Worm (Caenorhabditis elegans) whole organism, L2 larva: ENCODE results near the gene npax-1.

Experiments used
- C34F6.9 ChIP-seq: fragments of 150-350 bp; optimal IDR thresholded peaks from 2 replicates; lab custom pipeline; 2014; ENCODE audit warnings: missing biosample characterization, missing genetic modification characterization
- F13H6.1 ChIP-seq: sonication (generic microtip); optimal IDR thresholded peaks from 2 replicates; lab custom pipeline; 2016; ENCODE audit warnings: missing genetic modification characterization, missing compliant biosample characterization
- Y55F3AM.14 ChIP-seq: fragments of 200-800 bp; sonication (Bioruptor generic); optimal IDR thresholded peaks from 2 replicates; lab custom pipeline; 2018; ENCODE audit warnings: mild to moderate bottlenecking, missing genetic modification characterization, missing compliant biosample characterization
- alr-1 ChIP-seq: fragments of 150-350 bp; optimal IDR thresholded peaks from 2 replicates; lab custom pipeline; 2014; ENCODE audit warnings: missing biosample characterization, missing genetic modification characterization
- ceh-16 ChIP-seq: fragments of 150-350 bp; optimal IDR thresholded peaks from 2 replicates; lab custom pipeline; 2014; ENCODE audit warnings: missing biosample characterization, missing genetic modification characterization
- ceh-82 ChIP-seq: fragments of 150-350 bp; optimal IDR thresholded peaks from 2 replicates; lab custom pipeline; 2014; ENCODE audit warnings: missing biosample characterization, missing genetic modification characterization
- crh-2 ChIP-seq: sonication (generic microtip); optimal IDR thresholded peaks from 2 replicates; lab custom pipeline; 2017; ENCODE audit warnings: missing biosample characterization, missing genetic modification characterization
- egl-27 ChIP-seq: sonication (generic microtip); optimal IDR thresholded peaks from 3 replicates; lab custom pipeline; 2017; ENCODE audit warnings: missing biosample characterization, missing genetic modification reagents, missing genetic modification characterization
- elt-1 ChIP-seq: fragments of 150-350 bp; optimal IDR thresholded peaks from 2 replicates; lab custom pipeline; 2014; ENCODE audit warnings: missing biosample characterization, missing genetic modification characterization
- elt-3 ChIP-seq: sonication (generic microtip); optimal IDR thresholded peaks from 2 replicates; lab custom pipeline; 2017; ENCODE audit warnings: missing biosample characterization, missing genetic modification characterization
- fos-1 ChIP-seq: fragments of 150-350 bp; optimal IDR thresholded peaks from 2 replicates; lab custom pipeline; 2014; ENCODE audit warnings: missing biosample characterization, missing genetic modification characterization
- gmeb-1 ChIP-seq: fragments of 150-350 bp; optimal IDR thresholded peaks from 2 replicates; lab custom pipeline; 2014; ENCODE audit warnings: missing biosample characterization, missing genetic modification characterization
- lin-13 ChIP-seq: fragments of 150-350 bp; optimal IDR thresholded peaks from 2 replicates; lab custom pipeline; 2014; ENCODE audit warnings: missing biosample characterization, missing genetic modification reagents, missing genetic modification characterization
- lsy-2 ChIP-seq, 2 experiments: fragments of 150-350 bp in 1 of 2; sonication (generic microtip) in 1 of 2; optimal IDR thresholded peaks; 2 replicates each; lab custom pipeline; 2014 to 2017; ENCODE audit warnings: missing biosample characterization in 2 of 2, missing genetic modification characterization in 2 of 2
- mab-5 ChIP-seq: fragments of 150-350 bp; optimal IDR thresholded peaks from 2 replicates; lab custom pipeline; 2014; ENCODE audit warnings: missing biosample characterization, missing genetic modification characterization
- mbf-1 ChIP-seq: sonication (generic microtip); optimal IDR thresholded peaks from 2 replicates; lab custom pipeline; 2017; ENCODE audit warnings: missing biosample characterization, missing genetic modification characterization
- mdl-1 ChIP-seq, 2 experiments: fragments of 150-350 bp in 1 of 2; sonication (generic microtip) in 1 of 2; optimal IDR thresholded peaks; 2 replicates each; lab custom pipeline; 2017; ENCODE audit warnings: missing biosample characterization in 2 of 2, missing genetic modification characterization in 2 of 2
- nhr-10 ChIP-seq: sonication (generic microtip); optimal IDR thresholded peaks from 2 replicates; lab custom pipeline; 2017; ENCODE audit warnings: missing biosample characterization, missing genetic modification characterization
- nhr-12 ChIP-seq: fragments of 150-350 bp; optimal IDR thresholded peaks from 2 replicates; lab custom pipeline; 2014; ENCODE audit warnings: missing biosample characterization, missing genetic modification characterization
- nhr-129 ChIP-seq: fragments of 150-350 bp; optimal IDR thresholded peaks from 2 replicates; lab custom pipeline; 2014; ENCODE audit warnings: missing biosample characterization, missing genetic modification characterization
- nhr-25 ChIP-seq: fragments of 150-350 bp; sonication (generic microtip); optimal IDR thresholded peaks from 3 replicates; lab custom pipeline; 2014; ENCODE audit warnings: missing biosample characterization, missing genetic modification characterization
- nhr-6 ChIP-seq: fragments of 150-350 bp; optimal IDR thresholded peaks from 2 replicates; lab custom pipeline; 2014; ENCODE audit warnings: missing biosample characterization, missing genetic modification characterization
- nhr-77 ChIP-seq: fragments of 150-350 bp; optimal IDR thresholded peaks from 2 replicates; lab custom pipeline; 2014; ENCODE audit warnings: missing biosample characterization, missing genetic modification characterization
- peb-1 ChIP-seq: fragments of 150-350 bp; optimal IDR thresholded peaks from 2 replicates; lab custom pipeline; 2014; ENCODE audit warnings: missing biosample characterization, missing genetic modification characterization
- sem-4 ChIP-seq: fragments of 150-350 bp; optimal IDR thresholded peaks from 2 replicates; lab custom pipeline; 2014; ENCODE audit warnings: missing biosample characterization, missing genetic modification reagents, missing genetic modification characterization
- skn-1 ChIP-seq: sonication (generic microtip); optimal IDR thresholded peaks from 2 replicates; lab custom pipeline; 2017; ENCODE audit warnings: missing biosample characterization, missing genetic modification characterization
- sma-9 ChIP-seq, 2 experiments: fragments of 150-350 bp in 1 of 2; sonication (generic microtip) in 1 of 2; optimal IDR thresholded peaks; 2 replicates each; lab custom pipeline; 2014 to 2016; ENCODE audit warnings: missing genetic modification characterization in 2 of 2, mild to moderate bottlenecking in 1 of 2, missing biosample characterization in 1 of 2, missing compliant biosample characterization in 1 of 2, missing genetic modification reagents in 1 of 2, moderate library complexity in 1 of 2
- snpc-4 ChIP-seq: fragments of 150-350 bp; optimal IDR thresholded peaks from 2 replicates; lab custom pipeline; 2014; ENCODE audit warnings: missing biosample characterization, missing genetic modification characterization
- unc-39 ChIP-seq: fragments of 150-350 bp; optimal IDR thresholded peaks from 2 replicates; lab custom pipeline; 2014; ENCODE audit warnings: missing biosample characterization, missing genetic modification characterization
- unc-55 ChIP-seq: fragments of 150-350 bp; sonication (generic microtip); optimal IDR thresholded peaks from 3 replicates; lab custom pipeline; 2014; ENCODE audit warnings: missing biosample characterization, missing genetic modification reagents, missing genetic modification characterization
- zag-1 ChIP-seq: fragments of 150-350 bp; optimal IDR thresholded peaks from 2 replicates; lab custom pipeline; 2014; ENCODE audit warnings: missing biosample characterization, missing genetic modification characterization
- ztf-1 ChIP-seq: fragments of 200-800 bp; sonication (Bioruptor generic); conservative IDR thresholded peaks from 2 replicates; pipeline ENCODE4 v1.3.6; 2022; ENCODE audit warnings: missing genetic modification characterization, missing compliant biosample characterization
- ztf-11 ChIP-seq: sonication (generic microtip); optimal IDR thresholded peaks from 2 replicates; lab custom pipeline; 2017; ENCODE audit warnings: missing biosample characterization, missing genetic modification characterization
- ztf-4 ChIP-seq: fragments of 150-350 bp; optimal IDR thresholded peaks from 2 replicates; lab custom pipeline; 2014; ENCODE audit warnings: missing biosample characterization, missing genetic modification characterization

The npax-1 gene

DNA sequence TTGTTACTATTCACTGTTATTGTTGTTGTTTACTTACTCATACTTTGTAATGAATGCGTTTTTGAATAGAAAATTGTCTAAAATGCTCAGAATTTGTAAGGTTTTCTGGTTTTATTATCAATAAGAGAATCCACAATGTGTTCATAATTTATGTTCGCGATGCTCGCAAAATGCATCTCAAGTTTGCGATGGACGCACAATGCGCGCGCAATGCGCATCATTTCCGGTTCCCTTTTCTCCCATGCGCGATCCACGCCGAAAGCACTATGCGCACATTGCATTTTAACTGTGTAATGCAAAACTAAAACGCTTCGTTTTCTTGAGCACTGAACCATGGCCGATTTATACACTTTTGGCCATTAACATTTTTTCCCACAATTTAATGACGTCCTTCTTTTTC is 11.7 kb downstream of the npax-1 start:
- TF ChIP-seq sem-4 (tag; lab: Kevin White, UChicago), result no peak
- TF ChIP-seq unc-55 (GFP tag; lab: Kevin White, UChicago), result peak; percentile 8
- no peak for TF ChIP-seq sma-9 (GFP tag; optimal IDR thresholded peaks at IDR 0.05; lab: Kevin White, UChicago)
- TF ChIP-seq sma-9 (tag; optimal IDR thresholded peaks at IDR 0.05; lab: Kevin White, UChicago), result no peak
- TF ChIP-seq mdl-1 (tag; optimal IDR thresholded peaks at IDR 0.05; lab: Kevin White, UChicago), result no peak
- no peak for TF ChIP-seq ceh-82 (tag; lab: Kevin White, UChicago)
- TF ChIP-seq egl-27 (tag; lab: Kevin White, UChicago), result no peak
- TF ChIP-seq snpc-4 (tag; lab: Kevin White, UChicago), result no peak
- TF ChIP-seq elt-3 (tag; lab: Kevin White, UChicago), result no peak
- TF ChIP-seq nhr-25, result no peak
- no peak for TF ChIP-seq ztf-1
- no peak for TF ChIP-seq crh-2 (tag; lab: Kevin White, UChicago)
- no peak for TF ChIP-seq unc-39 (tag; lab: Kevin White, UChicago)
- peak; percentile 80 for TF ChIP-seq Y55F3AM.14
- TF ChIP-seq peb-1, result no peak

- TF ChIP-seq alr-1 (tag; lab: Kevin White, UChicago), result no peak
- no peak for TF ChIP-seq F13H6.1
- no peak for TF ChIP-seq mbf-1 (tag; lab: Kevin White, UChicago)
- TF ChIP-seq ztf-11 (tag; lab: Kevin White, UChicago), result no peak
- no peak for TF ChIP-seq egl-27 (tag; lab: Kevin White, UChicago)
- no peak for TF ChIP-seq nhr-10 (tag; lab: Kevin White, UChicago)
- no peak for TF ChIP-seq nhr-25
- TF ChIP-seq elt-3 (tag; lab: Kevin White, UChicago), result no peak
- TF ChIP-seq ceh-16, result no peak
- no peak for TF ChIP-seq ztf-1
- TF ChIP-seq gmeb-1 (tag; lab: Kevin White, UChicago), result no peak
- no peak for TF ChIP-seq C34F6.9 (tag; lab: Kevin White, UChicago)
- no peak for TF ChIP-seq zag-1 (tag; lab: Kevin White, UChicago)
- no peak for TF ChIP-seq fos-1 (tag; lab: Kevin White, UChicago)
Measured at ce11 chrII:7317468-7317867, 13.7 kb downstream of the npax-1 start, which contains the start of gene F21D12.2. F21D12.2 (plus strand) TSS chrII:7317768.

ce11 chrII:7314083-7314482 is 17.0 kb downstream of the npax-1 start, which contains the start of gene F45E12.6:
F45E12.6 (minus strand) TSS chrII:7314183.
- TF ChIP-seq ceh-82 (tag; lab: Kevin White, UChicago), result no peak
- TF ChIP-seq fos-1 (tag; lab: Kevin White, UChicago), result no peak
- no peak for TF ChIP-seq ceh-16
- no peak for TF ChIP-seq C34F6.9 (tag; lab: Kevin White, UChicago)

DNA sequence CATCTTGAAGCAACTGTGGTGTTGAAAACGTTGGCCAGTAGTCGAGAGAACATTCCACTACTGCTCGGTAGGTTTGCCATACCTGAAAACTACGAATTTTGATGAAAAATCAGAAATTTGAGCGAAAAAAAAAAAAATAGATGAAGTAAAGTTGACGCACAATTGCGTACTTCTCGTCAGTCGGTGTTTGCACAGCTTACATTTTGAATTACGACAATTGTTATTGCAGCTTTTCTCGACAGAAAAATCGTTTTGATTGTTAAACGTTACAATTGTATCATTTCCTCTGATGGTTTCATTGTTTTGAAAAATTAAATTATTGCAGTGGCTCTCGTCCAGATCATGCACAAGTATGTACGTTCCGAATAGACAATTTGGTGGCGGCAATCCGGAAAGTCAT is 21.1 kb downstream of the npax-1 start, which contains the start of the genes F45E12.5 and cnep-1:
Gene F45E12.5 (minus strand): TSS at position 93 of the 400 bp plus-strand sequence.
Gene cnep-1 (plus strand): TSS at position 326 of the 400 bp plus-strand sequence.
- no peak for TF ChIP-seq nhr-12 (tag; lab: Kevin White, UChicago)
- no peak for TF ChIP-seq Y55F3AM.14
- TF ChIP-seq ztf-11 (tag; lab: Kevin White, UChicago), result no peak
- TF ChIP-seq ceh-82 (tag; lab: Kevin White, UChicago), result no peak
- no peak for TF ChIP-seq nhr-10 (tag; lab: Kevin White, UChicago)
- TF ChIP-seq mab-5 (tag; lab: Kevin White, UChicago), result no peak
- TF ChIP-seq unc-55 (GFP tag; lab: Kevin White, UChicago), result peak; percentile 36
- TF ChIP-seq nhr-129 (tag; lab: Kevin White, UChicago), result peak; percentile 41
- no peak for TF ChIP-seq snpc-4 (tag; lab: Kevin White, UChicago)
- TF ChIP-seq C34F6.9 (tag; lab: Kevin White, UChicago), result peak; percentile 48
- TF ChIP-seq elt-1 (tag; lab: Kevin White, UChicago), result no peak
- TF ChIP-seq fos-1 (tag; lab: Kevin White, UChicago), result no peak
- no peak for TF ChIP-seq ztf-4 (tag; lab: Kevin White, UChicago)
- no peak for TF ChIP-seq mdl-1 (tag; optimal IDR thresholded peaks at IDR 0.05; lab: Kevin White, UChicago)
- TF ChIP-seq skn-1 (tag; lab: Kevin White, UChicago), result no peak
- TF ChIP-seq lsy-2 (tag; optimal IDR thresholded peaks at IDR 0.05; lab: Kevin White, UChicago), result peak in 1 of 2 experiments; percentile 37
- no peak for TF ChIP-seq peb-1
- no peak for TF ChIP-seq ceh-16
- no peak for TF ChIP-seq F13H6.1
- TF ChIP-seq nhr-77 (tag; lab: Kevin White, UChicago), result no peak
- no peak for TF ChIP-seq lin-13 (GFP tag; lab: Kevin White, UChicago)
- TF ChIP-seq nhr-6 (tag; lab: Kevin White, UChicago), result no peak
- TF ChIP-seq mbf-1 (tag; lab: Kevin White, UChicago), result no peak
